Worm (Caenorhabditis elegans): ENCODE results near the gene coq-2.
A peak's percentile ranks its signal among the peaks of the same experiment; 100 is the strongest.

The coq-2 gene

ce11 chrIII:6961937-6962504 is 26.3 kb downstream of the coq-2 start, which contains the start of the genes rpn-6.1 and F57B9.1:
rpn-6.1 (minus strand) TSS chrIII:6962001.
F57B9.1 (plus strand) TSS chrIII:6962090.
- no peak for TF ChIP-seq set-16 (GFP tag; IDR thresholded peaks at IDR 0.05)
- TF ChIP-seq tra-1 (GFP tag; IDR thresholded peaks at IDR 0.05) = no peak
- TF ChIP-seq ctbp-1 (GFP tag; IDR thresholded peaks at IDR 0.05) = no peak
- TF ChIP-seq hlh-11 (tag; optimal IDR thresholded peaks at IDR 0.05) = peak; percentile 78
- peak; percentile 87 for TF ChIP-seq hlh-30 (tag; optimal IDR thresholded peaks at IDR 0.05; ENCODE audit: insufficient read depth)
- TF ChIP-seq mep-1 (tag; optimal IDR thresholded peaks at IDR 0.05) = peak; percentile 10
- no peak for TF ChIP-seq unc-130 (GFP tag; optimal IDR thresholded peaks at IDR 0.05)
- no peak for TF ChIP-seq pha-4 (GFP tag; IDR thresholded peaks at IDR 0.05)
- no peak for TF ChIP-seq pha-4 (tag; optimal IDR thresholded peaks at IDR 0.05)
- no peak for TF ChIP-seq F44E2.7 (GFP tag; IDR thresholded peaks at IDR 0.05)
- no peak for TF ChIP-seq D1046.2 (GFP tag; IDR thresholded peaks at IDR 0.05)
- TF ChIP-seq mes-2 (tag; optimal IDR thresholded peaks at IDR 0.05; ENCODE audit: poor library complexity, severe bottlenecking) = peak; percentile 23
- TF ChIP-seq ztf-7 (tag; optimal IDR thresholded peaks at IDR 0.05) = peak; percentile 28
- TF ChIP-seq ceh-32 (tag; optimal IDR thresholded peaks at IDR 0.05; ENCODE audit: poor library complexity) = no peak
- TF ChIP-seq lsy-2 (tag; optimal IDR thresholded peaks at IDR 0.05) = peak in 1 of 2 experiments; percentile 78
- peak; percentile 68 for TF ChIP-seq nhr-28 (tag; optimal IDR thresholded peaks at IDR 0.05)
- TF ChIP-seq dmd-6 (GFP tag; IDR thresholded peaks at IDR 0.05) = peak; percentile 38
- TF ChIP-seq hmg-1.1 (GFP tag; IDR thresholded peaks at IDR 0.05) = no peak
- no peak for TF ChIP-seq F49E8.2 (tag; optimal IDR thresholded peaks at IDR 0.05; ENCODE audit: borderline replicate concordance)
- peak in 1 of 2 experiments; percentile 72 for TF ChIP-seq daf-16 (GFP tag; optimal IDR thresholded peaks at IDR 0.05)
- peak; percentile 55 for TF ChIP-seq daf-16 (tag; optimal IDR thresholded peaks at IDR 0.05)
- TF ChIP-seq aha-1 (tag) = peak; percentile 12
- TF ChIP-seq T26A8.4 (GFP tag; IDR thresholded peaks at IDR 0.05) = no peak
- TF ChIP-seq F26F4.8 (GFP tag; conservative IDR thresholded peaks at IDR 0.05) = no peak
- TF ChIP-seq dve-1 (tag; optimal IDR thresholded peaks at IDR 0.05; ENCODE audit: insufficient read depth) = peak; percentile 55
- TF ChIP-seq lin-39 (tag; optimal IDR thresholded peaks at IDR 0.05) = no peak
- TF ChIP-seq tag-97 (GFP tag; IDR thresholded peaks at IDR 0.05) = no peak
- peak; percentile 71 for TF ChIP-seq T20F7.1 (GFP tag; optimal IDR thresholded peaks at IDR 0.05)
- peak; percentile 62 to 97 for TF ChIP-seq hif-1 (tag; optimal IDR thresholded peaks at IDR 0.05)
- TF ChIP-seq ceh-62 (tag; optimal IDR thresholded peaks at IDR 0.05) = no peak
- no peak for TF ChIP-seq egl-27 (tag; optimal IDR thresholded peaks at IDR 0.05)
- TF ChIP-seq nhr-48 (tag; optimal IDR thresholded peaks at IDR 0.05) = peak; percentile 5
- peak; percentile 44 for TF ChIP-seq pqm-1 (tag; optimal IDR thresholded peaks at IDR 0.05)

- TF ChIP-seq lin-1 (GFP tag; IDR thresholded peaks at IDR 0.05) (no peak), ZK546.5 (tag; optimal IDR thresholded peaks at IDR 0.05) (no peak), nhr-28 (tag; optimal IDR thresholded peaks at IDR 0.05) (no peak), mxl-2 (GFP tag; conservative IDR thresholded peaks at IDR 0.05) (no peak), mes-2 (tag; optimal IDR thresholded peaks at IDR 0.05; ENCODE audit: poor library complexity, severe bottlenecking) (peak; percentile 67), madf-5 (GFP tag; IDR thresholded peaks at IDR 0.05) (no peak), ceh-44 (GFP tag; IDR thresholded peaks at IDR 0.05) (no peak), daf-16 (GFP tag; optimal IDR thresholded peaks at IDR 0.05) (no peak), daf-16 (tag; optimal IDR thresholded peaks at IDR 0.05) (peak; percentile 57), duxl-1 (tag; optimal IDR thresholded peaks at IDR 0.05; ENCODE audit: poor library complexity) (no peak), nhr-48 (tag; optimal IDR thresholded peaks at IDR 0.05) (no peak), set-16 (GFP tag; IDR thresholded peaks at IDR 0.05) (peak; percentile 33; the same call in 1 of the 2 replicates), attf-4 (tag; optimal IDR thresholded peaks at IDR 0.05) (no peak), mxl-3 (GFP tag; optimal IDR thresholded peaks at IDR 0.05) (no peak), F26F4.8 (GFP tag; conservative IDR thresholded peaks at IDR 0.05) (no peak), snpc-1.2 (GFP tag; IDR thresholded peaks at IDR 0.05) (no peak), gei-8 (GFP tag; optimal IDR thresholded peaks at IDR 0.05) (no peak), dpl-1 (GFP tag; optimal IDR thresholded peaks at IDR 0.05) (peak; percentile 86), lin-29 (GFP tag; IDR thresholded peaks at IDR 0.05) (no peak), ama-1 (optimal IDR thresholded peaks at IDR 0.05) (no peak), nhr-11 (tag; optimal IDR thresholded peaks at IDR 0.05) (peak; percentile 9), nhr-6 (tag; optimal IDR thresholded peaks at IDR 0.05) (no peak), ceh-20 (GFP tag; IDR thresholded peaks at IDR 0.05) (no peak), ztf-7 (tag; optimal IDR thresholded peaks at IDR 0.05) (no peak)
Measured at ce11 chrIII:6968080-6968639, 32.4 kb downstream of the coq-2 start, which contains the start of gene panl-2. panl-2 (minus strand) TSS chrIII:6968130.

Data from whole organism, L4 larva.